Worm (Caenorhabditis elegans) whole organism, L4/young adult: ENCODE data around the gene his-18.

Experiments used
- W03F9.2 ChIP-seq: fragments of 150-350 bp; optimal IDR thresholded peaks from 2 replicates; lab custom pipeline; 2014; ENCODE audit warnings: missing biosample characterization, missing genetic modification characterization
- dao-5 ChIP-seq: sonication (generic microtip); optimal IDR thresholded peaks from 2 replicates; lab custom pipeline; 2016; ENCODE audit warnings: missing genotype, missing genetic modification characterization, moderate library complexity, missing compliant biosample characterization
- him-1 ChIP-seq: sonication (generic microtip); optimal IDR thresholded peaks from 2 replicates; lab custom pipeline; 2016; ENCODE audit warnings: missing genotype, missing genetic modification reagents, missing genetic modification characterization, missing compliant biosample characterization

- TF ChIP-seq dao-5 (tag; lab: Kevin White, UChicago) (no peak), him-1 (tag; lab: Kevin White, UChicago) (no peak), W03F9.2 (tag; lab: Kevin White, UChicago) (no peak)
Measured at ce11 chrV:8940419-8940818, 42.4 kb downstream of the his-18 start.
